Fruit fly (Drosophila melanogaster) whole organism, prepupa: Measurements from ENCODE around the gene Spc25.

ENCODE experiments used
- CG9139 ChIP-seq: fragments of 200-800 bp; sonication (Bioruptor generic); optimal IDR thresholded peaks from 3 replicates; lab custom pipeline; 2017; ENCODE audit warnings: missing biosample characterization, mild to moderate bottlenecking, missing genetic modification characterization
- fkh ChIP-seq: fragments of 200-800 bp; sonication (Bioruptor generic); optimal IDR thresholded peaks from 3 replicates; lab custom pipeline; 2017; ENCODE audit warnings: missing biosample characterization, mild to moderate bottlenecking, missing genetic modification characterization, moderate library complexity

dm6 chr3R:12975223-12975622, 13.7 kb downstream of the Spc25 start:
- no peak for TF ChIP-seq CG9139
- TF ChIP-seq fkh (GFP tag; lab: Kevin White, UChicago), result no peak
